Fruit fly (Drosophila melanogaster) S2 (cell line): ENCODE results near the gene CG9166.

Experiments used
- CG8478 ChIP-seq: fragments of >200 bp; optimal IDR thresholded peaks from 2 replicates; lab custom pipeline; 2018
- CTCF ChIP-seq, 2 experiments: fragments of >200 bp; optimal IDR thresholded peaks; 2 replicates each; lab custom pipeline; 2018

DNA sequence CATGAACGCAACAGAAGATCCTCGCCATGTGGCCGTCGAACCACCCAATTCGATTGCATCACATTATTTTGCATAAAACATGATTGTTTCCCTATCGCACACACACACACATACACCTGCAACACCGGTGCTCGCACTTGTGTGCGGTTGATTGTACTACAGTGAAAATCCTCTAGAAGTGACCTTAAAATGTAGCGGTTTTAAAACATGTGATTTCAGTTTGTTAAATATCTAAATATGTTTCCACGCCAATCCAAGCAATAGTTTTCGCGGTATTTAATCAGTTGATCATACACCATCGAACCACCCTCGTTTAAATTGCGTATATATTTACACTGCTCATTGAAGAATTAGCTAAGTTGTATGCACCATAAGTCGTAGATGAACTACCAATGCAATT lies 20.5 kb upstream of the CG9166 start:
- TF ChIP-seq CG8478: no peak
- no peak for TF ChIP-seq CTCF (optimal IDR thresholded peaks at IDR 0.05; lab: Kevin White, UChicago)
